Fruit fly (Drosophila melanogaster): ENCODE measurements around the gene Nufip.

Nufip gene

dm6 chr3L:18789203-18790018 is 41.2 kb upstream of the Nufip start (continued):
- TF ChIP-seq Myb (GFP tag; optimal IDR thresholded peaks at IDR 0.05) = peak; percentile 24
- no peak for TF ChIP-seq lov (optimal IDR thresholded peaks at IDR 0.05)
- no peak for TF ChIP-seq lov (GFP tag; IDR thresholded peaks at IDR 0.05)
- peak; percentile 13 for TF ChIP-seq ems (GFP tag; optimal IDR thresholded peaks at IDR 0.05)
- TF ChIP-seq Trl (optimal IDR thresholded peaks at IDR 0.05) = no peak
- peak; percentile 41 for TF ChIP-seq Trl (GFP tag; optimal IDR thresholded peaks at IDR 0.05)
- TF ChIP-seq phol (tag; optimal IDR thresholded peaks at IDR 0.05) = peak; percentile 46
- TF ChIP-seq CG34422 (GFP tag; IDR thresholded peaks at IDR 0.05) = peak; percentile 51; the same call in 1 of the 3 replicates
- TF ChIP-seq CG15073 (GFP tag; optimal IDR thresholded peaks at IDR 0.05) = no peak
- TF ChIP-seq tx (GFP tag; optimal IDR thresholded peaks at IDR 0.05) = no peak
- no peak for TF ChIP-seq al (GFP tag; IDR thresholded peaks at IDR 0.05)
- no peak for TF ChIP-seq Dref (GFP tag; IDR thresholded peaks at IDR 0.05)
- TF ChIP-seq CG3847 (GFP tag; IDR thresholded peaks at IDR 0.05) = peak; percentile 36; the same call in 1 of the 2 replicates
- TF ChIP-seq crc (GFP tag; optimal IDR thresholded peaks at IDR 0.05) = no peak
- peak; percentile 36 for TF ChIP-seq Atf3 (GFP tag; optimal IDR thresholded peaks at IDR 0.05)
- no peak for TF ChIP-seq CG30431 (GFP tag; optimal IDR thresholded peaks at IDR 0.05)
- TF ChIP-seq tup (GFP tag; optimal IDR thresholded peaks at IDR 0.05) = no peak
- TF ChIP-seq CG11560 (tag; IDR thresholded peaks at IDR 0.05) = no peak
- TF ChIP-seq CG10321 (GFP tag; IDR thresholded peaks at IDR 0.05) = peak; percentile 88
- no peak for TF ChIP-seq nerfin-1 (tag; optimal IDR thresholded peaks at IDR 0.05)
- no peak for TF ChIP-seq twi (tag; optimal IDR thresholded peaks at IDR 0.05)
- peak; percentile 51 for TF ChIP-seq CG2120 (GFP tag; optimal IDR thresholded peaks at IDR 0.05)
- no peak for TF ChIP-seq CG9797 (GFP tag; optimal IDR thresholded peaks at IDR 0.05)
- TF ChIP-seq pfk (GFP tag; optimal IDR thresholded peaks at IDR 0.05) = peak; percentile 51
- TF ChIP-seq Rfx (GFP tag; IDR thresholded peaks at IDR 0.05) = peak; percentile 71
- TF ChIP-seq CG12104 (GFP tag; optimal IDR thresholded peaks at IDR 0.05) = peak; percentile 48
- peak; percentile 65 for TF ChIP-seq CG17385 (GFP tag; optimal IDR thresholded peaks at IDR 0.05)
- TF ChIP-seq gsb-n (tag; optimal IDR thresholded peaks at IDR 0.05) = peak; percentile 7
- TF ChIP-seq CG13775 (GFP tag; optimal IDR thresholded peaks at IDR 0.05) = no peak
- no peak for TF ChIP-seq peb (GFP tag; IDR thresholded peaks at IDR 0.05)
- peak; percentile 97 for TF ChIP-seq mirr (GFP tag; optimal IDR thresholded peaks at IDR 0.05)
- TF ChIP-seq slp2 (GFP tag; optimal IDR thresholded peaks at IDR 0.05) = no peak
- TF ChIP-seq fd64A (GFP tag; optimal IDR thresholded peaks at IDR 0.05) = peak; percentile 74
- no peak for TF ChIP-seq jumu (GFP tag; optimal IDR thresholded peaks at IDR 0.05)
- TF ChIP-seq shn (GFP tag; optimal IDR thresholded peaks at IDR 0.05) = peak; percentile 11
- no peak for TF ChIP-seq CG16813 (GFP tag; IDR thresholded peaks at IDR 0.05; ENCODE audit: partially characterized antibody)
- TF ChIP-seq CG8765 (GFP tag; IDR thresholded peaks at IDR 0.05) = no peak
- no peak for TF ChIP-seq aop (GFP tag; IDR thresholded peaks at IDR 0.05)
- TF ChIP-seq CG8281 (tag; optimal IDR thresholded peaks at IDR 0.05) = peak; percentile 54
- TF ChIP-seq maf-S (GFP tag; optimal IDR thresholded peaks at IDR 0.05) = no peak
- TF ChIP-seq CG12299 (tag; optimal IDR thresholded peaks at IDR 0.05) = peak; percentile 31
- peak; percentile 32 for TF ChIP-seq Mes4 (GFP tag; optimal IDR thresholded peaks at IDR 0.05)
- peak; percentile 51; the same call in 1 of the 2 replicates for TF ChIP-seq CG14441 (GFP tag; IDR thresholded peaks at IDR 0.05)
- TF ChIP-seq sisA (GFP tag; IDR thresholded peaks at IDR 0.05) = no peak
- TF ChIP-seq D (optimal IDR thresholded peaks at IDR 0.05) = no peak
- TF ChIP-seq D (GFP tag; optimal IDR thresholded peaks at IDR 0.05) = peak; percentile 19
- peak; percentile 80 for TF ChIP-seq vvl (GFP tag; IDR thresholded peaks at IDR 0.05)
- TF ChIP-seq Neu2 (GFP tag; optimal IDR thresholded peaks at IDR 0.05; ENCODE audit: borderline replicate concordance) = no peak
- TF ChIP-seq inv (GFP tag; IDR thresholded peaks at IDR 0.05; ENCODE audit: partially characterized antibody) = no peak
- no peak for TF ChIP-seq CG11456 (GFP tag; IDR thresholded peaks at IDR 0.05)
- TF ChIP-seq CG12391 (tag; optimal IDR thresholded peaks at IDR 0.05) = peak; percentile 31

All from whole organism, embryonic.